Fruit fly (Drosophila melanogaster): ENCODE results near the gene slx1.

The slx1 gene

dm6 chr3R:4649126-4649811 is 7.5 kb downstream of the slx1 start, which contains the start of gene Karybeta3 (continued):
- peak; percentile 81 for TF ChIP-seq CG9932 (GFP tag; IDR thresholded peaks at IDR 0.05)
- peak; percentile 84 for TF ChIP-seq CG2120 (GFP tag; optimal IDR thresholded peaks at IDR 0.05)
- no peak for TF ChIP-seq CG1832 (GFP tag; optimal IDR thresholded peaks at IDR 0.05)
- no peak for TF ChIP-seq tll (GFP tag; optimal IDR thresholded peaks at IDR 0.05)
- TF ChIP-seq eyg (GFP tag; optimal IDR thresholded peaks at IDR 0.05): peak; percentile 70
- TF ChIP-seq CG17359 (tag; optimal IDR thresholded peaks at IDR 0.05): peak; percentile 61
- TF ChIP-seq CG4707 (GFP tag; optimal IDR thresholded peaks at IDR 0.05): no peak
- TF ChIP-seq vvl (GFP tag; IDR thresholded peaks at IDR 0.05): peak; percentile 89
- peak; percentile 32 for TF ChIP-seq CG12219 (GFP tag; optimal IDR thresholded peaks at IDR 0.05)
- peak; percentile 72 for TF ChIP-seq Nf-YA (GFP tag; IDR thresholded peaks at IDR 0.05)
- TF ChIP-seq CG3995 (GFP tag; optimal IDR thresholded peaks at IDR 0.05): peak; percentile 76
- 0 out of 2 replicates have a peak, but pooled peaks have one; percentile 16 for TF ChIP-seq CG11696 (GFP tag; IDR thresholded peaks at IDR 0.05)
- peak; percentile 82 for TF ChIP-seq CG4617 (GFP tag; optimal IDR thresholded peaks at IDR 0.05; ENCODE audit: borderline replicate concordance)
- TF ChIP-seq HmgZ (tag; optimal IDR thresholded peaks at IDR 0.05): peak; percentile 84
- peak; percentile 87 for TF ChIP-seq Mad (GFP tag; optimal IDR thresholded peaks at IDR 0.05)
- no peak for TF ChIP-seq hth (optimal IDR thresholded peaks at IDR 0.05)
- TF ChIP-seq ATbp (GFP tag; optimal IDR thresholded peaks at IDR 0.05): no peak
- TF ChIP-seq Nf-YC (tag; optimal IDR thresholded peaks at IDR 0.05): peak; percentile 54
- peak; percentile 5 for TF ChIP-seq dmrt11E (tag; optimal IDR thresholded peaks at IDR 0.05)
- TF ChIP-seq pfk (GFP tag; optimal IDR thresholded peaks at IDR 0.05): peak; percentile 66
- TF ChIP-seq Xrp1 (GFP tag; IDR thresholded peaks at IDR 0.05): peak; percentile 60
- TF ChIP-seq BEAF-32 (GFP tag; optimal IDR thresholded peaks at IDR 0.05): peak; percentile 68
- no peak for TF ChIP-seq jigr1 (GFP tag; IDR thresholded peaks at IDR 0.05)
- TF ChIP-seq CG17612 (GFP tag; IDR thresholded peaks at IDR 0.05): peak; percentile 25; the same call in 1 of the 2 replicates
- TF ChIP-seq bbx (GFP tag; IDR thresholded peaks at IDR 0.05; ENCODE audit: partially characterized antibody): peak; percentile 60; the same call in 1 of the 2 replicates
- no peak for TF ChIP-seq CG18599 (GFP tag; optimal IDR thresholded peaks at IDR 0.05)
- peak; percentile 47 for TF ChIP-seq stwl (tag; optimal IDR thresholded peaks at IDR 0.05)
- TF ChIP-seq crc (GFP tag; optimal IDR thresholded peaks at IDR 0.05): peak; percentile 28
- TF ChIP-seq CG32772 (GFP tag; IDR thresholded peaks at IDR 0.05): peak; percentile 44
- TF ChIP-seq Usf (GFP tag; optimal IDR thresholded peaks at IDR 0.05): no peak
- TF ChIP-seq NC2β (GFP tag; optimal IDR thresholded peaks at IDR 0.05): peak; percentile 85
- peak; percentile 76 for TF ChIP-seq HHEX (GFP tag; optimal IDR thresholded peaks at IDR 0.05)
- no peak for TF ChIP-seq exex (tag; optimal IDR thresholded peaks at IDR 0.05)
- peak; percentile 83 for TF ChIP-seq Dip3 (GFP tag; optimal IDR thresholded peaks at IDR 0.05)
- peak; percentile 25 for TF ChIP-seq CG10431 (GFP tag; optimal IDR thresholded peaks at IDR 0.05)
- TF ChIP-seq tna (GFP tag; IDR thresholded peaks at IDR 0.05; ENCODE audit: partially characterized antibody): peak; percentile 39
- TF ChIP-seq Ptx1 (GFP tag; IDR thresholded peaks at IDR 0.05): peak; percentile 76
- no peak for TF ChIP-seq Sox102F (GFP tag; optimal IDR thresholded peaks at IDR 0.05)
- TF ChIP-seq BtbVII (GFP tag; optimal IDR thresholded peaks at IDR 0.05): peak; percentile 72
- peak; percentile 77 for TF ChIP-seq CG7786 (GFP tag; optimal IDR thresholded peaks at IDR 0.05)
- TF ChIP-seq CG12391 (tag; optimal IDR thresholded peaks at IDR 0.05): peak; percentile 75
- TF ChIP-seq CG42726 (GFP tag; IDR thresholded peaks at IDR 0.05; ENCODE audit: partially characterized antibody): no peak
- TF ChIP-seq Lpt (GFP tag; optimal IDR thresholded peaks at IDR 0.05): no peak
- peak; percentile 18 for TF ChIP-seq CG12104 (GFP tag; optimal IDR thresholded peaks at IDR 0.05)
- TF ChIP-seq CG8388 (GFP tag; optimal IDR thresholded peaks at IDR 0.05): peak; percentile 60
- peak; percentile 42 for TF ChIP-seq CG7928 (GFP tag; optimal IDR thresholded peaks at IDR 0.05)
- TF ChIP-seq CG8290 (GFP tag; optimal IDR thresholded peaks at IDR 0.05): peak; percentile 77
- TF ChIP-seq CG8290 (tag; optimal IDR thresholded peaks at IDR 0.05): peak; percentile 13 to 46
- peak; percentile 55; the same call in 2 of the 3 replicates for TF ChIP-seq vnd (GFP tag; IDR thresholded peaks at IDR 0.05; ENCODE audit: partially characterized antibody)
